Worm (Caenorhabditis elegans): ENCODE measurements around the gene arx-6.

ce11 chrIII:4859039-4859438, 19.4 kb upstream of the arx-6 start, which contains the start of gene C35D10.6:
- no peak for TF ChIP-seq W03F9.2 (tag; optimal IDR thresholded peaks at IDR 0.05)
- no peak for TF ChIP-seq him-1 (tag; optimal IDR thresholded peaks at IDR 0.05)

Data from whole organism, L4/young adult.